Worm (Caenorhabditis elegans) whole organism, L3 larva: ENCODE results near the gene Y73C8C.12.

Experiments used
- ZK546.5 ChIP-seq: sonication (generic microtip); optimal IDR thresholded peaks from 2 replicates; lab custom pipeline; 2017; ENCODE audit warnings: missing biosample characterization, missing genetic modification characterization
- aly-2 ChIP-seq: fragments of 150-350 bp; optimal IDR thresholded peaks from 2 replicates; lab custom pipeline; 2014; ENCODE audit warnings: missing biosample characterization, missing genetic modification characterization
- ceh-16 ChIP-seq: sonication (generic microtip); optimal IDR thresholded peaks from 2 replicates; lab custom pipeline; 2017; ENCODE audit warnings: missing biosample characterization, missing genetic modification characterization
- ceh-28 ChIP-seq: fragments of 150-350 bp; optimal IDR thresholded peaks from 2 replicates; lab custom pipeline; 2014; ENCODE audit warnings: missing biosample characterization, missing genetic modification reagents, missing genetic modification characterization
- ceh-82 ChIP-seq: fragments of 150-350 bp; optimal IDR thresholded peaks from 2 replicates; lab custom pipeline; 2014; ENCODE audit warnings: missing biosample characterization, missing genetic modification characterization
- ceh-9 ChIP-seq: sonication (generic microtip); optimal IDR thresholded peaks from 2 replicates; lab custom pipeline; 2018; ENCODE audit warnings: missing biosample characterization, missing genetic modification characterization
- daf-12 ChIP-seq: fragments of 150-350 bp; optimal IDR thresholded peaks from 2 replicates; lab custom pipeline; 2014; ENCODE audit warnings: missing biosample characterization, missing genetic modification reagents, missing genetic modification characterization
- egl-5 ChIP-seq: fragments of 150-350 bp; optimal IDR thresholded peaks from 2 replicates; lab custom pipeline; 2017; ENCODE audit warnings: missing biosample characterization, missing genetic modification reagents, missing genetic modification characterization, inconsistent platforms
- elt-1 ChIP-seq: fragments of 150-350 bp; optimal IDR thresholded peaks from 2 replicates; lab custom pipeline; 2014; ENCODE audit warnings: missing biosample characterization, missing genetic modification characterization
- elt-2 ChIP-seq: sonication (generic microtip); optimal IDR thresholded peaks from 2 replicates; lab custom pipeline; 2016; ENCODE audit warnings: missing genetic modification reagents, mild to moderate bottlenecking, missing genetic modification characterization, missing compliant biosample characterization
- elt-3 ChIP-seq, 3 experiments: fragments of 150-350 bp in 1 of 3; sonication (generic microtip) in 2 of 3; optimal IDR thresholded peaks; 2 replicates in 2 of 3; 4 replicates in 1 of 3; lab custom pipeline; 2014 to 2017; ENCODE audit warnings: missing biosample characterization in 3 of 3, missing genetic modification characterization in 3 of 3
- eor-1 ChIP-seq, 2 experiments: fragments of 150-350 bp; optimal IDR thresholded peaks; 2 replicates each; lab custom pipeline; 2014 to 2018; ENCODE audit warnings: missing biosample characterization in 2 of 2, missing genetic modification characterization in 2 of 2
- fkh-2 ChIP-seq: fragments of 150-350 bp; optimal IDR thresholded peaks from 2 replicates; lab custom pipeline; 2014; ENCODE audit warnings: missing biosample characterization, missing genetic modification reagents, missing genetic modification characterization
- fos-1 ChIP-seq: fragments of 150-350 bp; optimal IDR thresholded peaks from 2 replicates; lab custom pipeline; 2014; ENCODE audit warnings: missing biosample characterization, missing genetic modification characterization
- hmg-11 ChIP-seq: sonication (generic microtip); optimal IDR thresholded peaks from 2 replicates; lab custom pipeline; 2016; ENCODE audit warnings: missing genetic modification characterization, missing compliant biosample characterization
- lin-15B ChIP-seq: fragments of 150-350 bp; optimal IDR thresholded peaks from 2 replicates; lab custom pipeline; 2014; ENCODE audit warnings: missing biosample characterization, missing genetic modification characterization
- lsy-12 ChIP-seq: sonication (generic microtip); optimal IDR thresholded peaks from 2 replicates; lab custom pipeline; 2016; ENCODE audit warnings: mild to moderate bottlenecking, missing genetic modification characterization, missing compliant biosample characterization
- mdl-1 ChIP-seq: fragments of 150-350 bp; optimal IDR thresholded peaks from 2 replicates; lab custom pipeline; 2014; ENCODE audit warnings: missing biosample characterization, missing genetic modification characterization
- mml-1 ChIP-seq: fragments of 150-350 bp; sonication (generic microtip); optimal IDR thresholded peaks from 3 replicates; lab custom pipeline; 2014; ENCODE audit warnings: missing biosample characterization, missing genetic modification characterization
- nfya-1 ChIP-seq: sonication (generic microtip); optimal IDR thresholded peaks from 2 replicates; lab custom pipeline; 2017; ENCODE audit warnings: missing genetic modification characterization, mild to moderate bottlenecking, missing compliant biosample characterization, antibody characterized with exemption, moderate library complexity; ENCODE audit not compliant: insufficient read depth
- nhr-11 ChIP-seq: fragments of 150-350 bp; optimal IDR thresholded peaks from 2 replicates; lab custom pipeline; 2014; ENCODE audit warnings: missing biosample characterization, missing genetic modification characterization
- nhr-23 ChIP-seq: fragments of 150-350 bp; optimal IDR thresholded peaks from 2 replicates; lab custom pipeline; 2014; ENCODE audit warnings: missing biosample characterization, missing genetic modification reagents, missing genetic modification characterization
- nhr-237 ChIP-seq: fragments of 150-350 bp; optimal IDR thresholded peaks from 2 replicates; lab custom pipeline; 2014; ENCODE audit warnings: missing biosample characterization, missing genetic modification characterization
- nhr-28 ChIP-seq: fragments of 150-350 bp; optimal IDR thresholded peaks from 2 replicates; lab custom pipeline; 2014; ENCODE audit warnings: missing biosample characterization, missing genetic modification characterization
- nhr-43 ChIP-seq: sonication (generic microtip); optimal IDR thresholded peaks from 2 replicates; lab custom pipeline; 2016; ENCODE audit warnings: mild to moderate bottlenecking, missing genetic modification characterization, missing compliant biosample characterization; ENCODE audit not compliant: poor library complexity, severe bottlenecking
- nhr-76 ChIP-seq: fragments of 150-350 bp; sonication (generic microtip); optimal IDR thresholded peaks from 5 replicates; lab custom pipeline; 2014; ENCODE audit warnings: missing biosample characterization, missing genetic modification characterization
- nhr-77 ChIP-seq: fragments of 150-350 bp; optimal IDR thresholded peaks from 2 replicates; lab custom pipeline; 2014; ENCODE audit warnings: missing biosample characterization, missing genetic modification characterization
- pha-4 ChIP-seq: fragments of 150-350 bp; optimal IDR thresholded peaks from 2 replicates; lab custom pipeline; 2014; ENCODE audit warnings: missing biosample characterization, missing genetic modification reagents, missing genetic modification characterization
- pqm-1 ChIP-seq: fragments of 150-350 bp; optimal IDR thresholded peaks from 2 replicates; lab custom pipeline; 2017; ENCODE audit warnings: missing biosample characterization, missing genetic modification characterization, inconsistent platforms
- skn-1 ChIP-seq: fragments of 150-350 bp; optimal IDR thresholded peaks from 2 replicates; lab custom pipeline; 2014; ENCODE audit warnings: missing biosample characterization, missing genetic modification characterization
- tbx-2 ChIP-seq: sonication (generic microtip); optimal IDR thresholded peaks from 2 replicates; lab custom pipeline; 2016; ENCODE audit warnings: mild to moderate bottlenecking, missing genetic modification characterization, missing compliant biosample characterization
- unc-62 ChIP-seq: fragments of 150-350 bp; sonication (generic microtip); optimal IDR thresholded peaks from 4 replicates; lab custom pipeline; 2014; ENCODE audit warnings: missing biosample characterization, missing genetic modification reagents, missing genetic modification characterization
- zag-1 ChIP-seq: fragments of 150-350 bp; optimal IDR thresholded peaks from 2 replicates; lab custom pipeline; 2014; ENCODE audit warnings: missing biosample characterization, missing genetic modification characterization
- ztf-4 ChIP-seq: fragments of 150-350 bp; optimal IDR thresholded peaks from 2 replicates; lab custom pipeline; 2014; ENCODE audit warnings: missing biosample characterization, missing genetic modification characterization

Gene Y73C8C.12

DNA sequence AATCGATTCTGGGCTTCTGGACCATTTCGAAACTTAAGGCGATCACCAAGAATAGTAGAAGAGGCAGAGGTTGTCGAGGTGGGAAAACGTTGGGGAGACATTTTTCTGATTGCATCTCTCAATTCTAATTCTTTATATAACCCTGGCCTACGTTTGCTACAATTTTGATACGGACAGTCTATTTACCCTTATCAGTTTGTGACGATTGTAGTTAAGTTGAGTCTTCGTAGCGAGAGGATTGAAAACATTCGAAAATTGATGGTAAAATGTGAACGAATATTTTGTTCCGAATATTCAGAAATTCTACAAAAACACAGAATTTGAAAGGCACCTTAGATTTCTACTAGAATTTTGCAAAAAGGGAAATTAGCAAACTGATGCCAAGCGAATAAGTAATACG lies 2.7 kb downstream of the Y73C8C.12 start, which contains the start of gene Y73C8C.10:
Gene Y73C8C.10 (minus strand): TSS at position 101 of the 400 bp plus-strand sequence.
- TF ChIP-seq elt-3 (tag; optimal IDR thresholded peaks at IDR 0.05; lab: Kevin White, UChicago): no peak
- peak; percentile 6 for TF ChIP-seq elt-2 (tag; lab: Kevin White, UChicago)

DNA sequence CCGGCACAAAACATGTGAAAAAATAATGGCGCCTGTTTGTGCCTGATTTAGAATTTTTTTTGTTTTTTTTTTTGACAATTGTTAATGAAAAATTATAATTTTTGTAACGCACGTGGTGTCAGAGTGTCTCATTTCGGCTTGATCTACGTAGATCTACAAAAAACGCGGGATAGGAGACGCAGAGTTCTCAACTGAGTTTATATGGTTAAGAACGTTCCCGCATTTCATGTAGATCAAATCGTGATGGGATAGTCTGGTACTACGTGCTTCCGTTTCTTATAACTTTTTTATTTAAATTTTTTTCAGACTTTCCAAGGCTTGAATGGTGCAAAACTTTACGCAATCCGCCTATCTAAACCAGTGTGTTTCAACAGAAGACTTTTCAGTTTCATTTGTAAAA lies 3.8 kb downstream of the Y73C8C.12 start, which contains the start of gene tat-6:
Gene tat-6 (plus strand): TSS at position 301 of the 400 bp plus-strand sequence.
- TF ChIP-seq lsy-12 (tag; lab: Kevin White, UChicago) (no peak), lin-15B (no peak), elt-1 (tag; lab: Kevin White, UChicago) (no peak), mml-1 (tag; lab: Kevin White, UChicago) (no peak), ceh-16 (tag; lab: Kevin White, UChicago) (no peak)

DNA sequence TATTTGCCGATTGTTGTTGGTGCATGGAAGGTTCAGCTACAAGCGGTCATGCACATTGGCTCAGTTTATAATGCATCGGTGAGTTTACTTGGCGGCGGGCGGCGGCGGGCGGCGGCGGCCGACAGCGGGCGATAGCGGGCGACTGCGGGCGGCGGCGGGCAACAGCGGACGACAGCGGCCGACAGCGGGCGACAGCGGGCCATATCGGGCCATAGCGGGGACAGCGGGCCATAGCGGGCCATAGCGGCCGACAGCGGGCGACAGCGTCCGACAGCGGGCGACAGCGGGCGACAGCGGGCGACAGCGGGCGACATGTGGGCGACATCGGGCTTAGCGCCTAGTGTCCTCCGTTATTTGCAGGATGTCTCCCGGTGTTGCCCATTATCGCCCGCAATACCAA lies 7.1 kb downstream of the Y73C8C.12 start:
- TF ChIP-seq zag-1 (tag; lab: Kevin White, UChicago) (no peak), skn-1 (tag; lab: Kevin White, UChicago) (no peak), nhr-237 (tag; lab: Kevin White, UChicago) (no peak), pha-4 (no peak), elt-3 (tag; optimal IDR thresholded peaks at IDR 0.05; lab: Kevin White, UChicago) (no peak), tbx-2 (tag; lab: Kevin White, UChicago) (no peak), lin-15B (no peak), nhr-43 (tag; lab: Kevin White, UChicago) (no peak), elt-1 (tag; lab: Kevin White, UChicago) (no peak), nhr-76 (tag; lab: Kevin White, UChicago) (no peak), egl-5 (no peak)

DNA sequence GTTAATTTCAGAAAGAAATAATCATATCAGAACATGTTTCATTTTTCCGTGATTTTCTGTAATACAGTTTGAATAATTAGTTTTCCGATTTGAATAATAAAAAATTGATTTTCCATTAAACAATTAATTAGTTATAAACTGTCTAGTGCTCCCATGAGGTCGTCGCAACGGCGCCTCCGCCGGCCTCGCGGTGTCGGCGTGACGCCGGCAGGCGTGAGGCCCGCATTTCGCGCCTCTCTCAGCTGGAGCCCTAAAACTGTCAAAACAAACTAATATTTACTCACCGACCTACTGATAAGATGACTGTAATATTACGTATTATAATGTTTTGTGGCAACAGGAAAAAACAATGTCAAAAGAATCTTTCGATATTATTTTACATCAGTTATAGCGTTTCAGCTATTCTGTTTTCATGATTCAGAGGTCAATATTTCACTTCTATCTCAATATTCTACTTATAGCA lies 8.3 kb downstream of the Y73C8C.12 start, which contains the start of gene F02C9.2:
Gene F02C9.2 (plus strand): TSS at position 413 of the 463 bp plus-strand sequence.
- no peak for TF ChIP-seq egl-5
- TF ChIP-seq lin-15B: no peak
- no peak for TF ChIP-seq elt-3 (tag; optimal IDR thresholded peaks at IDR 0.05; lab: Kevin White, UChicago)
- no peak for TF ChIP-seq ZK546.5 (tag; lab: Kevin White, UChicago)
- no peak for TF ChIP-seq zag-1 (tag; lab: Kevin White, UChicago)
- no peak for TF ChIP-seq ztf-4 (tag; lab: Kevin White, UChicago)
- no peak for TF ChIP-seq nhr-23 (tag; lab: Kevin White, UChicago)
- no peak for TF ChIP-seq ceh-82 (tag; lab: Kevin White, UChicago)
- TF ChIP-seq ceh-28: no peak
- TF ChIP-seq pha-4: no peak
- no peak for TF ChIP-seq mml-1 (tag; lab: Kevin White, UChicago)
- TF ChIP-seq nfya-1 (tag; lab: Kevin White, UChicago): no peak
- no peak for TF ChIP-seq ceh-16 (tag; lab: Kevin White, UChicago)
- TF ChIP-seq fkh-2 (tag; lab: Kevin White, UChicago): no peak
- no peak for TF ChIP-seq daf-12 (tag; lab: Kevin White, UChicago)
- no peak for TF ChIP-seq elt-2 (tag; lab: Kevin White, UChicago)
- TF ChIP-seq ceh-9 (tag; lab: Kevin White, UChicago): no peak
- no peak for TF ChIP-seq unc-62 (GFP tag; lab: Kevin White, UChicago)

DNA sequence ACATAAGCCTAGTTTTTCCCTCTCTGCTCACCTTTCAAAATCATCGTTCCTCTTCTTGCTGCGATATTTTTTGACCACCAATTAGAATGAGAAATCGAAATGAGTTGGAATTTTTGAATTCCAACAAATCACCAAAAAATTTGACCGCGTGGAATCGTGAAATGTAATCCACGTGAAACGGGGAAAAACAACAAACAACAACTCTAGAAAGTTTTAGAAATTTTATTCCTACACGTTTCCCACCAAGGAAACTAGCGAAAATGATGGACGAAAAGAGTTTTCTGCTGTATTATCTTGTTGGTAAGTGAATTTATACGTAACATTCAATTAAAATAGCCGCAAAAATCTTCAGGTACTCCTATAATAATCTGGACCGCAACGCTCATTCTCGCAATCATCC lies 13.5 kb downstream of the Y73C8C.12 start, which contains the start of the genes irld-3 and F02C9.1:
Gene irld-3 (minus strand): TSS at position 101 of the 400 bp plus-strand sequence.
Gene F02C9.1 (plus strand): TSS at position 216 of the 400 bp plus-strand sequence.
- TF ChIP-seq fos-1 (tag; lab: Kevin White, UChicago): no peak
- TF ChIP-seq pqm-1 (tag; lab: Kevin White, UChicago): no peak
- TF ChIP-seq nhr-11: no peak
- no peak for TF ChIP-seq elt-2 (tag; lab: Kevin White, UChicago)
- TF ChIP-seq hmg-11: no peak
- TF ChIP-seq eor-1 (tag; optimal IDR thresholded peaks at IDR 0.05; lab: Kevin White, UChicago): no peak

DNA sequence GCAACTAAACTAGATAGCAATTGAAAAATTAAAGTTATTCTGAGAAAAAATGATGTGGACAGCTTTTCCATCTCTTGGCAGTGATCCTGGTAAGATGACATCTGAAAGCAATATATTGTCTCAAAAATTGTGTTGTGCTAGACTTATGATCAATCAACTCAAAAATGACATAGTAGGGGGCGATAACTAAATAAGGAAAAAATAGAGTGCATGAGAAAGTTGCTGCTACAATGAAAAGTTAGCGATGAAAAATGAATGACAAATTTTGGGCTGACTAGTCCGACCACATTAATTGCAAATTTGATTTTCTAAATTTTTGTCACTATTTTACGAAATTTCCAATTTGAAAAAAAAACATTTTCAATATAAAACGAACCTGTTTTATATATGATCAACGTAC lies 16.2 kb downstream of the Y73C8C.12 start, which contains the start of gene srab-9:
Gene srab-9 (minus strand): TSS at position 101 of the 400 bp plus-strand sequence.
- TF ChIP-seq nhr-77 (tag; lab: Kevin White, UChicago): no peak
- no peak for TF ChIP-seq aly-2 (tag; lab: Kevin White, UChicago)
- TF ChIP-seq daf-12 (tag; lab: Kevin White, UChicago): no peak
- TF ChIP-seq lin-15B: no peak
- TF ChIP-seq mdl-1: no peak
- TF ChIP-seq nhr-28 (tag; lab: Kevin White, UChicago): no peak
- no peak for TF ChIP-seq pqm-1 (tag; lab: Kevin White, UChicago)
- no peak for TF ChIP-seq tbx-2 (tag; lab: Kevin White, UChicago)
- no peak for TF ChIP-seq ceh-28
